Worm (Caenorhabditis elegans) whole organism, L1 larva: ENCODE measurements around the gene tbx-41.

Experiments used
- skn-1 ChIP-seq: fragments of 150-350 bp; optimal IDR thresholded peaks from 2 replicates; lab custom pipeline; 2014; ENCODE audit warnings: missing biosample characterization, missing genetic modification characterization
- unc-130 ChIP-seq: fragments of 150-350 bp; optimal IDR thresholded peaks from 2 replicates; lab custom pipeline; 2017; ENCODE audit warnings: missing biosample characterization, missing genetic modification characterization, inconsistent platforms
- unc-62 ChIP-seq: fragments of 150-350 bp; optimal IDR thresholded peaks from 2 replicates; lab custom pipeline; 2014; ENCODE audit warnings: missing biosample characterization, missing genetic modification reagents, missing genetic modification characterization
- xbp-1 ChIP-seq: sonication (generic microtip); optimal IDR thresholded peaks from 2 replicates; lab custom pipeline; 2016; ENCODE audit warnings: missing genetic modification characterization, missing compliant biosample characterization

DNA sequence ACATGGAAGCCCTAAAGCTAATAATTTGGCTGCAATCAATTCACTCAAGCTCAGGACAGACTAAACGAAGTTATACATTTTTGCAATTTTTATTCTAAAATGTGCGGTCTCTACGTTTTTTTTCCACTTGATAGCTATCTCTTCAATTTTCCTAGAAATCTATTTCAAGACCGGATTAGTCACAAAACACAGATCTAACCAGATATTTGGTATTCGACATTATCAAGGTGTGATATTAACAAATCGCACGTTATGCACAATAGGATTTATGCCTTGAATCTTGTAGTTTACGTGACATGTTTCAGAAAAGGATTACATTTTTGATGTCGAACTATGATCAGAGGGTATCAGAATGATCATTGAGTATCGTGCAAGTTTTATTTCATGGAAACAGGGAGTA, 36.4 kb downstream of the tbx-41 start:
- no peak for TF ChIP-seq xbp-1
- no peak for TF ChIP-seq unc-130 (tag; lab: Kevin White, UChicago)
- TF ChIP-seq unc-62 = no peak
- TF ChIP-seq skn-1 (tag; lab: Kevin White, UChicago) = no peak
